Worm (Caenorhabditis elegans): ENCODE data around the gene F59B1.10.

DNA sequence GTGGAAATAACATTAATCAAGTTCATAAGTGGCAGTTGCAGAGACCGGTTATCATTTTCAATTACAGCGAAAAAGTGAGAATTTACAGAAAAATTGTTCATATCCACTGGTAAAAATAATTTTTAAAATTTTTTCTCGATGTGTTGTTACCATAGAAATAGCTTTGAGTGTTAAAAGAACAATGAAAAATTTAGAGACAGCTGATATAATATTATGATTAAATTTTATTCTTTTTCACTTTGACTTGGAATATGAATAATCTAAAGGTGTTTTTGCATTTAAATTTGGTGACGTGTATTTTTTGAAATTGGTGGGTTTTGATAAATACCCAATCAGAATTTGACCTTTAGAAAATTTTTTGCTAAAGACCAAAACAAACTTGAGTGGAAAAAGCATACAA lies 16.2 kb downstream of the F59B1.10 start, which contains the start of gene F59B1.6:
- no peak for TF ChIP-seq him-1 (tag; optimal IDR thresholded peaks at IDR 0.05)
- no peak for TF ChIP-seq dao-5 (tag; optimal IDR thresholded peaks at IDR 0.05)

Measured in whole organism, L4/young adult.